Fruit fly (Drosophila melanogaster): Measurements from ENCODE around the gene CG9483.

The CG9483 gene

dm6 chr2L:8860767-8861166 lies 5.8 kb upstream of the CG9483 start:
- TF ChIP-seq CG9948 (tag; optimal IDR thresholded peaks at IDR 0.05) (peak; percentile 45), CG15710 (tag; optimal IDR thresholded peaks at IDR 0.05) (peak; percentile 45), Pif1B (GFP tag; optimal IDR thresholded peaks at IDR 0.05) (peak; percentile 20), rn (GFP tag; IDR thresholded peaks at IDR 0.05) (peak; percentile 30; the same call in 1 of the 2 replicates), fd96Ca (GFP tag; IDR thresholded peaks at IDR 0.05) (peak; percentile 68), gl (tag; optimal IDR thresholded peaks at IDR 0.05) (peak; percentile 5), CG8159 (tag; optimal IDR thresholded peaks at IDR 0.05) (peak; percentile 63), CG10348 (GFP tag; IDR thresholded peaks at IDR 0.05) (no peak), Snoo (tag; optimal IDR thresholded peaks at IDR 0.05) (peak; percentile 58), CG14655 (GFP tag; optimal IDR thresholded peaks at IDR 0.05) (peak; percentile 61), Pif1A (GFP tag; optimal IDR thresholded peaks at IDR 0.05) (peak; percentile 37), CG8301 (tag; optimal IDR thresholded peaks at IDR 0.05) (peak; percentile 37), CG13204 (GFP tag; optimal IDR thresholded peaks at IDR 0.05) (no peak), CG17806 (tag; optimal IDR thresholded peaks at IDR 0.05) (no peak), EcR (GFP tag; optimal IDR thresholded peaks at IDR 0.05) (no peak)

- no peak for TF ChIP-seq CG9948 (tag; optimal IDR thresholded peaks at IDR 0.05)
- TF ChIP-seq CG12605 (GFP tag; IDR thresholded peaks at IDR 0.05): no peak
- TF ChIP-seq CG4496 (GFP tag; IDR thresholded peaks at IDR 0.05): no peak
- TF ChIP-seq EcR (GFP tag; optimal IDR thresholded peaks at IDR 0.05): no peak
- TF ChIP-seq CG17806 (tag; optimal IDR thresholded peaks at IDR 0.05): no peak
- no peak for TF ChIP-seq fd96Ca (GFP tag; IDR thresholded peaks at IDR 0.05)
Observed at dm6 chr2L:8862476-8862875, 4.1 kb upstream of the CG9483 start, which contains the start of gene CG32986. Gene CG32986, plus strand, starts transcription at chr2L:8862776.

- TF ChIP-seq CG12605 (GFP tag; IDR thresholded peaks at IDR 0.05) (no peak), CG9948 (tag; optimal IDR thresholded peaks at IDR 0.05) (no peak)
Observed at dm6 chr2L:8863511-8863910, 3.1 kb upstream of the CG9483 start, which contains the start of gene CG32987. Gene CG32987, plus strand, starts transcription at chr2L:8863811.

- TF ChIP-seq Snoo (tag; optimal IDR thresholded peaks at IDR 0.05) (no peak), Pif1B (GFP tag; optimal IDR thresholded peaks at IDR 0.05) (no peak), CG32121 (GFP tag; IDR thresholded peaks at IDR 0.05) (no peak), CG34367 (tag; optimal IDR thresholded peaks at IDR 0.05) (no peak)
Observed at dm6 chr2L:8864564-8864963, 2.0 kb upstream of the CG9483 start, which contains the start of gene CG32988. Gene CG32988, plus strand, starts transcription at chr2L:8864864.

dm6 chr2L:8865550-8865949 lies 1.0 kb upstream of the CG9483 start, which contains the start of gene CG32983:
Gene CG32983, plus strand, starts transcription at chr2L:8865850.
- no peak for TF ChIP-seq Snoo (tag; optimal IDR thresholded peaks at IDR 0.05)
- no peak for TF ChIP-seq CG8301 (tag; optimal IDR thresholded peaks at IDR 0.05)
- TF ChIP-seq D1 (tag; optimal IDR thresholded peaks at IDR 0.05): no peak
- no peak for TF ChIP-seq fd96Ca (GFP tag; IDR thresholded peaks at IDR 0.05)
- TF ChIP-seq CG17806 (tag; optimal IDR thresholded peaks at IDR 0.05): no peak
- no peak for TF ChIP-seq CG12605 (GFP tag; IDR thresholded peaks at IDR 0.05)
- TF ChIP-seq Ets98B (GFP tag; IDR thresholded peaks at IDR 0.05): no peak
- TF ChIP-seq CG32121 (GFP tag; IDR thresholded peaks at IDR 0.05): no peak
- no peak for TF ChIP-seq CG9948 (tag; optimal IDR thresholded peaks at IDR 0.05)
- no peak for TF ChIP-seq CG13204 (GFP tag; optimal IDR thresholded peaks at IDR 0.05)
- TF ChIP-seq EcR (GFP tag; optimal IDR thresholded peaks at IDR 0.05): no peak
- no peak for TF ChIP-seq Pif1A (GFP tag; optimal IDR thresholded peaks at IDR 0.05)

dm6 chr2L:8871677-8872076 lies 5.1 kb downstream of the CG9483 start:
- no peak for TF ChIP-seq Pif1A (GFP tag; optimal IDR thresholded peaks at IDR 0.05)
- no peak for TF ChIP-seq CG34367 (tag; optimal IDR thresholded peaks at IDR 0.05)
- TF ChIP-seq CG17806 (tag; optimal IDR thresholded peaks at IDR 0.05): no peak
- TF ChIP-seq CG32121 (GFP tag; IDR thresholded peaks at IDR 0.05): no peak
- TF ChIP-seq CG13204 (GFP tag; optimal IDR thresholded peaks at IDR 0.05): no peak

dm6 chr2L:8875835-8876234 lies 9.3 kb downstream of the CG9483 start:
- TF ChIP-seq Pif1A (GFP tag; optimal IDR thresholded peaks at IDR 0.05): no peak

dm6 chr2L:8879241-8879931 lies 12.8 kb downstream of the CG9483 start:
- no peak for TF ChIP-seq Snoo (tag; optimal IDR thresholded peaks at IDR 0.05)
- TF ChIP-seq CG14655 (GFP tag; optimal IDR thresholded peaks at IDR 0.05): no peak
